Fruit fly (Drosophila melanogaster) whole organism, embryonic: ENCODE results near the gene Vti1a.

Source experiments
- CG10321 ChIP-seq: fragments of 200-800 bp; sonication (Bioruptor generic); IDR thresholded peaks from 2 replicates; pipeline ENCODE4 v1.3.6; 2022; ENCODE audit warnings: missing biosample characterization, missing genetic modification characterization
- CG10366 ChIP-seq: fragments of 200-800 bp; sonication (Bioruptor generic); IDR thresholded peaks from 2 replicates; pipeline ENCODE4 v1.3.6; 2022; ENCODE audit warnings: missing biosample characterization, missing genetic modification characterization
- CG10654 ChIP-seq: fragments of 200-800 bp; sonication (Bioruptor generic); optimal IDR thresholded peaks from 2 replicates; lab custom pipeline; 2016; ENCODE audit warnings: missing biosample characterization, missing genetic modification characterization
- CG13296 ChIP-seq: fragments of 200-800 bp; sonication (Bioruptor generic); optimal IDR thresholded peaks from 3 replicates; lab custom pipeline; 2018; ENCODE audit warnings: missing biosample characterization, mild to moderate bottlenecking, missing genetic modification characterization
- CG13424 ChIP-seq: fragments of 200-800 bp; sonication (Bioruptor generic); optimal IDR thresholded peaks from 2 replicates; lab custom pipeline; 2019; ENCODE audit warnings: missing biosample characterization, mild to moderate bottlenecking, missing genetic modification characterization, moderate library complexity
- CG15073 ChIP-seq: fragments of 200-800 bp; sonication (Bioruptor generic); optimal IDR thresholded peaks from 2 replicates; lab custom pipeline; 2016; ENCODE audit warnings: missing biosample characterization, missing genetic modification characterization
- CG15479 ChIP-seq: fragments of 200-800 bp; sonication (Bioruptor generic); optimal IDR thresholded peaks from 3 replicates; lab custom pipeline; 2019; ENCODE audit warnings: missing biosample characterization, mild to moderate bottlenecking, missing genetic modification characterization, moderate library complexity
- CG16779 ChIP-seq: fragments of 200-800 bp; sonication (Bioruptor generic); IDR thresholded peaks from 2 replicates; pipeline ENCODE4 v1.3.6; 2022; ENCODE audit warnings: missing biosample characterization, missing genetic modification characterization
- CG18476 ChIP-seq: fragments of 200-800 bp; sonication (Bioruptor generic); optimal IDR thresholded peaks from 2 replicates; lab custom pipeline; 2016; ENCODE audit warnings: missing biosample characterization, mild to moderate bottlenecking, missing genetic modification characterization
- CG2116 ChIP-seq: fragments of 200-800 bp; sonication (Bioruptor generic); optimal IDR thresholded peaks from 3 replicates; lab custom pipeline; 2018; ENCODE audit warnings: missing biosample characterization, mild to moderate bottlenecking, missing genetic modification characterization
- CG2678 ChIP-seq: fragments of 200-800 bp; sonication (Bioruptor generic); optimal IDR thresholded peaks from 3 replicates; lab custom pipeline; 2019; ENCODE audit warnings: missing biosample characterization, mild to moderate bottlenecking, missing genetic modification characterization, moderate library complexity
- CG33213 ChIP-seq: fragments of 200-800 bp; sonication (Bioruptor generic); optimal IDR thresholded peaks from 3 replicates; lab custom pipeline; 2016; ENCODE audit warnings: missing biosample characterization, missing genetic modification characterization
- CG4730 ChIP-seq: fragments of 200-800 bp; sonication (Bioruptor generic); IDR thresholded peaks from 2 replicates; pipeline ENCODE4 v1.3.6; 2022; ENCODE audit warnings: missing biosample characterization, missing genetic modification characterization
- CG9727 ChIP-seq: fragments of 200-800 bp; sonication (Bioruptor generic); optimal IDR thresholded peaks from 3 replicates; lab custom pipeline; 2017; ENCODE audit warnings: missing biosample characterization, mild to moderate bottlenecking, missing genetic modification characterization
- CHES-1-like ChIP-seq: fragments of 200-800 bp; sonication (Bioruptor generic); optimal IDR thresholded peaks from 2 replicates; lab custom pipeline; 2016; ENCODE audit warnings: missing biosample characterization, missing genetic modification characterization
- D ChIP-seq, 2 experiments: fragments of 200-800 bp in 1 of 2; fragments of >200 bp in 1 of 2; sonication (Bioruptor generic) in 1 of 2; optimal IDR thresholded peaks; 2 replicates in 1 of 2; 3 replicates in 1 of 2; lab custom pipeline; 2017; ENCODE audit warnings: mild to moderate bottlenecking in 1 of 2, missing biosample characterization in 1 of 2, missing genetic modification characterization in 1 of 2, missing genetic modification reagents in 1 of 2
- E2f1 ChIP-seq: fragments of 200-800 bp; sonication (Bioruptor generic); IDR thresholded peaks from 2 replicates; pipeline ENCODE4 v1.3.6; 2022; ENCODE audit warnings: missing biosample characterization, missing genetic modification characterization
- Ets65A ChIP-seq: fragments of 200-800 bp; sonication (Bioruptor generic); peaks from one replicate; lab custom pipeline; 2016; ENCODE audit warnings: missing biosample characterization, missing genetic modification characterization
- Kr ChIP-seq: fragments of 200-800 bp; sonication (Bioruptor generic); optimal IDR thresholded peaks from 2 replicates; lab custom pipeline; 2017; ENCODE audit warnings: missing biosample characterization, mild to moderate bottlenecking, missing genetic modification characterization
- MESR4 ChIP-seq: fragments of 200-800 bp; sonication (Bioruptor generic); optimal IDR thresholded peaks from 2 replicates; lab custom pipeline; 2018; ENCODE audit warnings: missing biosample characterization, mild to moderate bottlenecking, missing genetic modification characterization, moderate library complexity
- Six4 ChIP-seq: fragments of 200-800 bp; sonication (Bioruptor generic); optimal IDR thresholded peaks from 2 replicates; lab custom pipeline; 2016; ENCODE audit warnings: missing biosample characterization, missing genetic modification characterization
- Spps ChIP-seq: fragments of 200-800 bp; sonication (Bioruptor generic); optimal IDR thresholded peaks from 2 replicates; lab custom pipeline; 2018; ENCODE audit warnings: missing biosample characterization, mild to moderate bottlenecking, missing genetic modification characterization
- TFAM ChIP-seq: fragments of 200-800 bp; sonication (Bioruptor generic); optimal IDR thresholded peaks from 2 replicates; lab custom pipeline; 2017; ENCODE audit warnings: missing biosample characterization, missing genetic modification characterization, inconsistent platforms
- amos ChIP-seq: fragments of 200-800 bp; sonication (Bioruptor generic); IDR thresholded peaks from 2 replicates; pipeline ENCODE4 v1.3.6; 2022; ENCODE audit warnings: missing biosample characterization, missing genetic modification characterization; ENCODE audit not compliant: partially characterized antibody
- bbx ChIP-seq: fragments of 200-800 bp; sonication (Bioruptor generic); IDR thresholded peaks from 2 replicates; pipeline ENCODE4 v1.3.6; 2022; ENCODE audit warnings: missing biosample characterization, missing genetic modification characterization; ENCODE audit not compliant: partially characterized antibody
- bsh ChIP-seq, 2 experiments: fragments of 200-800 bp; sonication (Bioruptor generic); optimal IDR thresholded peaks; 2 replicates each; lab custom pipeline; 2017 to 2018; ENCODE audit warnings: mild to moderate bottlenecking in 2 of 2, missing biosample characterization in 2 of 2, missing genetic modification characterization in 2 of 2, moderate library complexity in 1 of 2
- btn ChIP-seq: fragments of 200-800 bp; sonication (Bioruptor generic); optimal IDR thresholded peaks from 2 replicates; lab custom pipeline; 2016; ENCODE audit warnings: missing biosample characterization, missing genetic modification characterization
- chinmo ChIP-seq: fragments of 200-800 bp; sonication (Bioruptor generic); IDR thresholded peaks from 4 replicates; pipeline ENCODE4 v1.3.6; 2022; ENCODE audit warnings: missing biosample characterization, missing genetic modification characterization; ENCODE audit not compliant: partially characterized antibody
- crol ChIP-seq: fragments of 200-800 bp; sonication (Bioruptor generic); IDR thresholded peaks from 2 replicates; pipeline ENCODE4 v1.3.6; 2022; ENCODE audit warnings: missing biosample characterization, missing genetic modification characterization
- grn ChIP-seq: fragments of 200-800 bp; sonication (Bioruptor generic); optimal IDR thresholded peaks from 3 replicates; lab custom pipeline; 2017; ENCODE audit warnings: missing biosample characterization, missing genetic modification characterization
- hbn ChIP-seq: fragments of 200-800 bp; sonication (Bioruptor generic); IDR thresholded peaks from 2 replicates; pipeline ENCODE4 v1.3.6; 2022; ENCODE audit warnings: missing biosample characterization, missing genetic modification characterization; ENCODE audit not compliant: partially characterized antibody
- kni ChIP-seq: fragments of 200-800 bp; sonication (Bioruptor generic); optimal IDR thresholded peaks from 3 replicates; lab custom pipeline; 2017; ENCODE audit warnings: mild to moderate bottlenecking, missing biosample characterization, missing genetic modification reagents, missing genetic modification characterization
- lola ChIP-seq, 3 experiments: fragments of >200 bp in 2 of 3; fragments of 200-800 bp in 1 of 3; sonication (Bioruptor generic) in 1 of 3; optimal IDR thresholded peaks; 2 replicates each; lab custom pipeline; 2017 to 2019; ENCODE audit warnings: missing biosample characterization in 3 of 3, missing genetic modification characterization in 3 of 3, mild to moderate bottlenecking in 1 of 3, moderate library complexity in 1 of 3
- pan ChIP-seq, 4 experiments: fragments of >200 bp in 3 of 4; fragments of 200-800 bp in 1 of 4; sonication (Bioruptor generic) in 1 of 4; optimal IDR thresholded peaks in 3 of 4; IDR thresholded peaks in 1 of 4; 2 replicates each; pipeline versions ENCODE4 v1.3.6 to Lab custom; 2017 to 2022; ENCODE audit warnings: missing biosample characterization in 2 of 4, missing genetic modification characterization in 2 of 4, mixed read lengths in 1 of 4
- pho ChIP-seq: fragments of 200-800 bp; sonication (Bioruptor generic); optimal IDR thresholded peaks from 2 replicates; lab custom pipeline; 2016; ENCODE audit warnings: missing biosample characterization, missing genetic modification characterization
- pros ChIP-seq: fragments of 200-800 bp; sonication (Bioruptor generic); optimal IDR thresholded peaks from 3 replicates; lab custom pipeline; 2019; ENCODE audit warnings: missing biosample characterization, mild to moderate bottlenecking, missing genetic modification characterization, moderate library complexity
- repo ChIP-seq: fragments of 200-800 bp; sonication (Bioruptor generic); optimal IDR thresholded peaks from 2 replicates; lab custom pipeline; 2016; ENCODE audit warnings: missing biosample characterization, missing genetic modification characterization
- row ChIP-seq: fragments of 200-800 bp; sonication (Bioruptor generic); IDR thresholded peaks from 3 replicates; pipeline ENCODE4 v1.3.6; 2022; ENCODE audit warnings: missing biosample characterization, missing genetic modification characterization
- so ChIP-seq: fragments of 200-800 bp; sonication (Bioruptor generic); IDR thresholded peaks from 3 replicates; pipeline ENCODE4 v1.3.6; 2022; ENCODE audit warnings: missing biosample characterization, missing genetic modification characterization
- tap ChIP-seq: fragments of 200-800 bp; optimal IDR thresholded peaks from 3 replicates; lab custom pipeline; 2019; ENCODE audit warnings: missing biosample characterization, mild to moderate bottlenecking, missing genetic modification characterization, moderate library complexity
- tll ChIP-seq, 2 experiments: fragments of 200-800 bp in 1 of 2; fragments of >200 bp in 1 of 2; sonication (Bioruptor generic) in 1 of 2; optimal IDR thresholded peaks; 2 replicates each; lab custom pipeline; 2017 to 2019; ENCODE audit warnings: missing biosample characterization in 2 of 2, missing genetic modification characterization in 2 of 2, mild to moderate bottlenecking in 1 of 2, moderate library complexity in 1 of 2
- ttk ChIP-seq: fragments of 200-800 bp; sonication (Bioruptor generic); IDR thresholded peaks from 2 replicates; pipeline ENCODE4 v2.1.2; 2022; ENCODE audit warnings: missing biosample characterization, missing genetic modification characterization
- twi ChIP-seq: fragments of 200-800 bp; optimal IDR thresholded peaks from 2 replicates; lab custom pipeline; 2019; ENCODE audit warnings: missing biosample characterization, mild to moderate bottlenecking, missing genetic modification characterization, moderate library complexity
- tx ChIP-seq: fragments of 200-800 bp; sonication (Bioruptor generic); optimal IDR thresholded peaks from 2 replicates; lab custom pipeline; 2016; ENCODE audit warnings: missing biosample characterization, missing genetic modification characterization
- vfl ChIP-seq: fragments of 200-800 bp; sonication (Bioruptor generic); optimal IDR thresholded peaks from 2 replicates; lab custom pipeline; 2016; ENCODE audit warnings: missing biosample characterization, missing genetic modification characterization
- zen ChIP-seq: fragments of 200-800 bp; sonication (Bioruptor generic); optimal IDR thresholded peaks from 3 replicates; lab custom pipeline; 2018; ENCODE audit warnings: missing biosample characterization, mild to moderate bottlenecking, missing genetic modification characterization, moderate library complexity

Vti1a gene

dm6 chr3L:726486-727180, 33.9 kb upstream of the Vti1a start:
- 0 out of 2 replicates have a peak, but pooled peaks have one; percentile 8 for TF ChIP-seq CG4730 (GFP tag; lab: Robert Waterston, UW)
- TF ChIP-seq kni (GFP tag; lab: Kevin White, UChicago) = peak; percentile 44
- 0 out of 4 replicates have a peak, but pooled peaks have one; percentile 18 for TF ChIP-seq chinmo
- peak; percentile 4 for TF ChIP-seq vfl (GFP tag; lab: Kevin White, UChicago)
- TF ChIP-seq grn (GFP tag; lab: Kevin White, UChicago) = peak; percentile 60
- TF ChIP-seq lola (GFP tag; optimal IDR thresholded peaks at IDR 0.05; lab: Kevin White, UChicago) = no peak
- TF ChIP-seq so = no peak
- TF ChIP-seq tll (GFP tag; optimal IDR thresholded peaks at IDR 0.05; lab: Kevin White, UChicago) = peak in 1 of 2 experiments; percentile 78
- TF ChIP-seq crol (GFP tag; lab: Robert Waterston, UW) = 0 out of 2 replicates have a peak, but pooled peaks have one; percentile 6
- 0 out of 2 replicates have a peak, but pooled peaks have one; percentile 25 for TF ChIP-seq bbx (GFP tag; lab: Robert Waterston, UW)
- TF ChIP-seq Kr = peak; percentile 26
- no peak for TF ChIP-seq CG2116 (GFP tag; lab: Kevin White, UChicago)
- TF ChIP-seq CG18476 = peak; percentile 98
- TF ChIP-seq btn = no peak
- peak; percentile 88 for TF ChIP-seq zen
- no peak for TF ChIP-seq CG13296 (GFP tag; lab: Kevin White, UChicago)
- TF ChIP-seq pros = peak; percentile 27
- TF ChIP-seq row (GFP tag; lab: Robert Waterston, UW) = peak; percentile 29; the same call in 1 of the 3 replicates
- TF ChIP-seq pan (optimal IDR thresholded peaks at IDR 0.05; lab: Kevin White, UChicago) = peak in 1 of 2 experiments; percentile 44
- TF ChIP-seq pan (GFP tag; optimal IDR thresholded peaks at IDR 0.05 in 1 of 2, IDR thresholded peaks at IDR 0.05 in 1 of 2) = no peak
- peak; percentile 98 for TF ChIP-seq twi (tag; lab: Kevin White, UChicago)
- peak; percentile 90 for TF ChIP-seq D (optimal IDR thresholded peaks at IDR 0.05; lab: Kevin White, UChicago)
- no peak for TF ChIP-seq D (GFP tag; optimal IDR thresholded peaks at IDR 0.05; lab: Kevin White, UChicago)
- TF ChIP-seq CG15479 (GFP tag; lab: Kevin White, UChicago) = peak; percentile 99

dm6 chr3L:725527-726191, 32.9 kb upstream of the Vti1a start:
- TF ChIP-seq Six4 (GFP tag; lab: Kevin White, UChicago) (peak; percentile 80), CG10321 (GFP tag; lab: Robert Waterston, UW) (no peak), CG10366 (GFP tag; lab: Robert Waterston, UW) (peak; percentile 63), CG9727 (peak; percentile 93), CG33213 (peak; percentile 59), Ets65A (GFP tag; lab: Kevin White, UChicago) (peak; percentile 98), Spps (tag; lab: Kevin White, UChicago) (peak; percentile 89), tx (GFP tag; lab: Kevin White, UChicago) (peak; percentile 47), CG10654 (GFP tag; lab: Kevin White, UChicago) (peak; percentile 78), CG16779 (GFP tag; lab: Robert Waterston, UW) (no peak), CG13424 (peak; percentile 56), amos (GFP tag; lab: Robert Waterston, UW) (no peak), MESR4 (GFP tag; lab: Kevin White, UChicago) (peak; percentile 22), CG2678 (tag; lab: Kevin White, UChicago) (peak; percentile 48), CG15073 (no peak), ttk (GFP tag; lab: Robert Waterston, UW) (peak; percentile 75), repo (GFP tag; lab: Kevin White, UChicago) (peak; percentile 77), pho (no peak), CHES-1-like (GFP tag; lab: Kevin White, UChicago) (peak; percentile 65), E2f1 (GFP tag; lab: Robert Waterston, UW) (peak; percentile 69), tap (peak; percentile 32), bsh (GFP tag; optimal IDR thresholded peaks at IDR 0.05; lab: Kevin White, UChicago) (peak in 1 of 2 experiments; percentile 91), hbn (GFP tag; lab: Robert Waterston, UW) (no peak), TFAM (peak; percentile 74)
